Worm (Caenorhabditis elegans) whole organism, early embryonic: Measurements from ENCODE around the gene F37A4.1.

Experiments
- B0310.2 ChIP-seq: sonication (generic microtip); optimal IDR thresholded peaks from 2 replicates; lab custom pipeline; 2016; ENCODE audit warnings: mild to moderate bottlenecking, missing genetic modification characterization, missing compliant biosample characterization
- F13C5.2 ChIP-seq: sonication (generic microtip); optimal IDR thresholded peaks from 2 replicates; lab custom pipeline; 2017; ENCODE audit warnings: mild to moderate bottlenecking, missing genetic modification characterization, inconsistent platforms, missing compliant biosample characterization
- aly-1 ChIP-seq: sonication (generic microtip); optimal IDR thresholded peaks from 2 replicates; lab custom pipeline; 2016; ENCODE audit warnings: missing genetic modification characterization, missing compliant biosample characterization
- ama-1 ChIP-seq: fragments of 150-350 bp; optimal IDR thresholded peaks from 2 replicates; lab custom pipeline; 2014
- ceh-13 ChIP-seq: fragments of 200-800 bp; sonication (Bioruptor generic); optimal IDR thresholded peaks from 2 replicates; lab custom pipeline; 2018; ENCODE audit warnings: mild to moderate bottlenecking, missing genetic modification characterization, missing compliant biosample characterization
- ceh-36 ChIP-seq: sonication (generic microtip); optimal IDR thresholded peaks from 2 replicates; lab custom pipeline; 2016; ENCODE audit warnings: missing genetic modification characterization, inconsistent platforms, missing compliant biosample characterization
- ets-7 ChIP-seq: sonication (generic microtip); optimal IDR thresholded peaks from 2 replicates; lab custom pipeline; 2016; ENCODE audit warnings: missing genotype, missing genetic modification characterization, missing compliant biosample characterization
- flt-1 ChIP-seq: fragments of 200-800 bp; sonication (Bioruptor generic); IDR thresholded peaks from 2 replicates; pipeline ENCODE4 v1.3.6; 2022; ENCODE audit warnings: missing genetic modification characterization, missing compliant biosample characterization
- hmbx-1 ChIP-seq: sonication (generic microtip); optimal IDR thresholded peaks from 2 replicates; lab custom pipeline; 2016; ENCODE audit warnings: mild to moderate bottlenecking, missing genetic modification characterization, missing compliant biosample characterization
- hmg-4 ChIP-seq: fragments of 200-800 bp; sonication (Bioruptor generic); optimal IDR thresholded peaks from 2 replicates; lab custom pipeline; 2018; ENCODE audit warnings: mild to moderate bottlenecking, missing genetic modification characterization, missing compliant biosample characterization
- hnd-1 ChIP-seq: sonication (generic microtip); optimal IDR thresholded peaks from 2 replicates; lab custom pipeline; 2016; ENCODE audit warnings: missing genetic modification characterization, missing compliant biosample characterization
- pes-1 ChIP-seq: fragments of 200-800 bp; sonication (Bioruptor generic); IDR thresholded peaks from 2 replicates; pipeline ENCODE4 v1.3.6; 2022; ENCODE audit warnings: missing genetic modification reagents, missing genetic modification characterization, missing compliant biosample characterization
- scrt-1 ChIP-seq: fragments of 200-800 bp; sonication (Bioruptor generic); IDR thresholded peaks from 2 replicates; pipeline ENCODE4 v1.3.6; 2022; ENCODE audit warnings: missing genetic modification characterization, missing compliant biosample characterization
- sea-1 ChIP-seq: fragments of 200-800 bp; sonication (Bioruptor generic); conservative IDR thresholded peaks from 2 replicates; pipeline ENCODE4 v1.3.6; 2022; ENCODE audit warnings: missing genetic modification characterization, missing compliant biosample characterization
- tbx-11 ChIP-seq: fragments of 200-800 bp; sonication (Bioruptor generic); IDR thresholded peaks from 2 replicates; pipeline ENCODE4 v1.3.6; 2022; ENCODE audit warnings: missing genetic modification characterization, missing compliant biosample characterization
- tbx-37 ChIP-seq: fragments of 200-800 bp; sonication (Bioruptor generic); conservative IDR thresholded peaks from 2 replicates; pipeline ENCODE4 v1.3.6; 2022; ENCODE audit warnings: missing genetic modification reagents, missing genetic modification characterization, missing compliant biosample characterization
- tra-4 ChIP-seq: sonication (generic microtip); optimal IDR thresholded peaks from 2 replicates; lab custom pipeline; 2017; ENCODE audit warnings: missing genetic modification characterization, missing compliant biosample characterization

The F37A4.1 gene

DNA sequence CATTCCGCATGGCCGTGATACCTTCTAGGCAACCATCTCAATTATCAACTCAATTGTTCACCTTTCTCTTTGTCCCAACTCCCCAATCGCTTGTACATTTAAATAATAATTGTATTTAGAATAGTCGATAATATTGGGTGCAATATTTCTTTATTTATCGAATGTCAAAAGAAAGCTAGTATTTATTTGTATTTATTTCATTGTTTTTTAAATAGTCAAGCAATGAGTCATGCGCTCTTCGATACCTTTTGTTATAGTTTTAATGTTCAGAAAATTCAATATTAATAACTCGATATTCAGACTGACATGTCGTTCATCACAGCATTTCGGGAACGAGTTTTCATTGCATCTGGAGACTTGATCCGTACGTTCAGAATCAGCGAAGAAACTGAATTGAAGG lies 2.3 kb downstream of the F37A4.1 start, which contains the start of gene wdr-4:
Gene wdr-4, plus strand, starts transcription at position 301 of the 400 bp plus-strand sequence.
- TF ChIP-seq ets-7 (tag; lab: Kevin White, UChicago) (no peak), B0310.2 (tag; lab: Kevin White, UChicago) (no peak), aly-1 (tag; lab: Kevin White, UChicago) (no peak), tbx-11 (GFP tag; lab: Robert Waterston, UW) (no peak), hmg-4 (GFP tag; lab: Kevin White, UChicago) (no peak), tbx-37 (no peak)

DNA sequence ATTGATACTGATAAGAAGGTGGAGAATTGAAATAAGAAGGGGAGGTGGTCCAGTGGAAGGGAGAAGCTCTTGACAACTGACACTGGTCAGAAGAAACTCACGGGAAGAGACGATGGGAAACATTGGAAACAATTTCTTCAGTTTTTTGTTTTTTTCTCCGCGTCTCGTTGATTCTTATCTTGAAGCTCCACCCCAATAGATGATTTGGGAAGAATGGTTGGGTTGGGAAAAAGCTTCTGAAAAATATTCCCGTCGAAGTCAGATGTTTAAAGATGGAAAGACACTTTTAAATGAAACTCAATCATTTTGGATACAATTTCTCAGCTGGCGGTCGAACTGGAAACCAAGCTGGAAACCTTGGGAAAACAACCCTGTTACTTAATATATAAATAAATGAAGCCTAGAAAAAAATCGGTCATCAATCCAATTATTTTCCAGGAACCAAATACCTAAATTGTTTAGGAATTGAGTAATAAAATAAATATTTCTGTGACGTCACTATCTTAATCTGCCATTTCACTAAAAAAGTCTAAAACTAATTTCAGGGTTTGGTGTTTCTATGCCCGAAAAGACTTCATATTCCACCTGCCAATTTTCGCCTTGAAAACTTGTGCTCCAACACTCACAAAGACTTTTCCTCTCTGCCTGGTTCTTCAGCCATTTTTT lies 7.1 kb downstream of the F37A4.1 start, which contains the start of the genes Y102E9.5 and odr-4:
Gene Y102E9.5, minus strand, starts transcription at position 101 of the 666 bp plus-strand sequence.
Gene odr-4, plus strand, starts transcription at position 616 of the 666 bp plus-strand sequence.
- no peak for TF ChIP-seq tbx-11 (GFP tag; lab: Robert Waterston, UW)
- TF ChIP-seq B0310.2 (tag; lab: Kevin White, UChicago): no peak
- TF ChIP-seq aly-1 (tag; lab: Kevin White, UChicago): no peak
- no peak for TF ChIP-seq scrt-1
- no peak for TF ChIP-seq ets-7 (tag; lab: Kevin White, UChicago)
- no peak for TF ChIP-seq ceh-13 (GFP tag; lab: Kevin White, UChicago)
- no peak for TF ChIP-seq sea-1 (GFP tag; lab: Robert Waterston, UW)
- TF ChIP-seq F13C5.2 (tag; lab: Kevin White, UChicago): no peak
- TF ChIP-seq hnd-1: no peak
- TF ChIP-seq flt-1 (GFP tag; lab: Robert Waterston, UW): no peak
- TF ChIP-seq pes-1 (GFP tag; lab: Robert Waterston, UW): no peak
- no peak for TF ChIP-seq tbx-37
- no peak for TF ChIP-seq hmg-4 (GFP tag; lab: Kevin White, UChicago)
- TF ChIP-seq ama-1 (lab: Kevin White, UChicago): no peak

DNA sequence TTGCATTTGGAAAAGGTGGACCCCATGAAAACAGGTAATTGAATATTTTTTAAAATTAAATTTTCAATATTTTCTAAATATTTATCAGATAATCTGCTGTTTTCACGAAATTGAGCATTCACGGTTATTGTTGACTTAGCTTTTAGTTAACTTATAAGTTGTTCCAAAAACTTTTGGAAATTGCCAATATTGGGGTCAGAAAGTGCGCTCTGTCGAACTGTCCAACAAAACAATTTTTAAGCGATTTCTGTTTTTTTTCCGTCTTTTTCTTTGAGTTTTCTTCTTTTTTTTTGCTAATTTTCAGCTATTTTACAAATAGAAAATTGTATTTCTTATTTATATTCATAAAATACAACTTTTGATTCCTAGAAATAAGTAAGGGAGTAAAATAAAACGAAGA lies 8.1 kb downstream of the F37A4.1 start:
- TF ChIP-seq pes-1 (GFP tag; lab: Robert Waterston, UW) (no peak), B0310.2 (tag; lab: Kevin White, UChicago) (no peak), hnd-1 (no peak), ceh-13 (GFP tag; lab: Kevin White, UChicago) (no peak), aly-1 (tag; lab: Kevin White, UChicago) (no peak), ama-1 (lab: Kevin White, UChicago) (no peak), ets-7 (tag; lab: Kevin White, UChicago) (no peak), flt-1 (GFP tag; lab: Robert Waterston, UW) (no peak), scrt-1 (no peak), hmg-4 (GFP tag; lab: Kevin White, UChicago) (no peak), tbx-11 (GFP tag; lab: Robert Waterston, UW) (no peak), ceh-36 (tag; lab: Kevin White, UChicago) (no peak), hmbx-1 (tag; lab: Kevin White, UChicago) (no peak), sea-1 (GFP tag; lab: Robert Waterston, UW) (no peak), tra-4 (no peak)

DNA sequence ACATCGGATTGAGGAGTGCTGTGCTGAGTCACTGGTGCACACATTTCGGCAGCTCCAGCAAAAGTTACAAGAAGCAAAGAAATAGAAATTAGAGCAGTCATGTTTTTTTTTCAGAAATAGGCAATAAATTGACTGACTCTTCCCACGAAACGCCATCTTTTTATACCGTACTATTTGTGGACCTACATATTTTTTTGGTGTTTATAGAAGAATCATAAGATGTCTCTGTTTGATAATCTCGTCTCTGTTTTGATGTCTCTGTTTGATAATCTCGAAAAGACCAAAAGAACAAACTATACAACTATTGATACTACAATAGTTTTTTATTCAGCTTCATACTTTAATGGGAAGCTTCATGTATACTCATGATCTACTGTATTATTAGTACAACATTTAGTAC lies 11.2 kb downstream of the F37A4.1 start, which contains the start of gene Y102E9.3:
Gene Y102E9.3, minus strand, starts transcription at position 101 of the 400 bp plus-strand sequence.
- no peak for TF ChIP-seq flt-1 (GFP tag; lab: Robert Waterston, UW)
- TF ChIP-seq tra-4: no peak
- TF ChIP-seq scrt-1: no peak
- TF ChIP-seq sea-1 (GFP tag; lab: Robert Waterston, UW): no peak
- TF ChIP-seq F13C5.2 (tag; lab: Kevin White, UChicago): no peak
- no peak for TF ChIP-seq hnd-1
- TF ChIP-seq ama-1 (lab: Kevin White, UChicago): no peak

DNA sequence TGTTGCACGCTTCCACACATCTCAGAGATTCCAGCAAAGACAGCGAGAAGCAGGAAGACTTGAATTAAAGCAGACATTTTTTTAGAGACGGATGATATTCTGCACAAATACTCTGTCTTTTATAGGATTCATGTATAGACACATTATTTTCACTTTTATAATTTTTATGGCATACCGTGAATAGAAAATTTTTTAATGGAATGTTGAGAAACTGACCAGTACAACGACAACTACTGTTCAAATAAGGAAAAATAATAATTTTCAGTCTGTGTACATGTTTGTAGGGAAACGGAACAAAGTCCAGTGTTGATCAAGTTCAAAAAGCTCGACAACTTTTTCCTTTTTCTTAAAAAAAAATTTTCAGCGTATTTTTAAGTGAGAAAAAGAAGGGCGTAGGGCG lies 13.4 kb downstream of the F37A4.1 start, which contains the start of gene Y102E9.6:
Gene Y102E9.6, minus strand, starts transcription at position 101 of the 400 bp plus-strand sequence.
- TF ChIP-seq tbx-11 (GFP tag; lab: Robert Waterston, UW) (no peak), ama-1 (lab: Kevin White, UChicago) (no peak), B0310.2 (tag; lab: Kevin White, UChicago) (no peak), F13C5.2 (tag; lab: Kevin White, UChicago) (no peak), ets-7 (tag; lab: Kevin White, UChicago) (no peak), hmbx-1 (tag; lab: Kevin White, UChicago) (no peak), pes-1 (GFP tag; lab: Robert Waterston, UW) (no peak), ceh-13 (GFP tag; lab: Kevin White, UChicago) (no peak), tbx-37 (no peak), scrt-1 (no peak), aly-1 (tag; lab: Kevin White, UChicago) (no peak), flt-1 (GFP tag; lab: Robert Waterston, UW) (no peak), tra-4 (no peak), sea-1 (GFP tag; lab: Robert Waterston, UW) (no peak), hmg-4 (GFP tag; lab: Kevin White, UChicago) (no peak), ceh-36 (tag; lab: Kevin White, UChicago) (no peak)

DNA sequence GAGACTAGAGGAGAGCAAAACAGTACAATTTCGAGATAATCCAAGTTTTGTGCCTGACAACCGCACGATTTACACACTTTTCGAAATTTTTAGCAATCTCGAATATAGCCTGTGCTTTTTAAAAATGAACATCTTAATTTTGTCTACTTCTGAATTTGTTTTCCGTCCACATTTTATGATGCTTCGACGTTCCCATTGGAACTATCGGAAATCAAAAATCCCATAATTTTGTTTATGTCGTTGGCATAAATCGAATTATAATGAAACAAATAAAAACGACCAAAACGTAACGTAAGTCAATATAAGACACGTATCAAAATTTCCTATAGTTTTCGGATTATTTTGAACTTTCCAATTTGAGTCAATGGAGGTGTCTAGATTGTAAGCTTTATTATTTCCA lies 13.8 kb downstream of the F37A4.1 start, which contains the start of gene K07E12.2:
Gene K07E12.2, plus strand, starts transcription at position 301 of the 400 bp plus-strand sequence.
- TF ChIP-seq tra-4 (no peak), flt-1 (GFP tag; lab: Robert Waterston, UW) (no peak), hnd-1 (no peak), tbx-11 (GFP tag; lab: Robert Waterston, UW) (no peak), ama-1 (lab: Kevin White, UChicago) (no peak), ets-7 (tag; lab: Kevin White, UChicago) (no peak), scrt-1 (no peak), B0310.2 (tag; lab: Kevin White, UChicago) (no peak), F13C5.2 (tag; lab: Kevin White, UChicago) (no peak)

DNA sequence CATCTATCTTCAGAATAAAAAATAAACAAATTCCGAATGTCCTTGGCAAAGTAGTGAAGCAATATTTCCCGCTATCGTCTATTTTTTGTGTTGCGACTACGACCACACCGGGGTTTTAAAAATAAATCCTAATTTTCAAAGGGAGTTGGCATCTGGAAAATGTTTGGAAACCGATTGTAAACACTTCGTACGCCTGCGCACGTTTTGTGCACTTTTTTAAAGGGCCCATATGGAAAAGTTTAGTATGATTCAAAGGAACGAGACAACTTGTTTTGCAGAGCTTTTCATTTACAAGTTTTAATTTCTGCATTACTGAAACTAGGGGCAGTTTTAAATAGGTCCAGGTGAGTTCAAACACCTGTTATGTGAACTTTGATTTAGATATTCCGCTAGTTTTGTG lies 16.9 kb downstream of the F37A4.1 start:
- TF ChIP-seq scrt-1 (no peak), ama-1 (lab: Kevin White, UChicago) (no peak), ets-7 (tag; lab: Kevin White, UChicago) (no peak), B0310.2 (tag; lab: Kevin White, UChicago) (no peak)
